Fruit fly (Drosophila melanogaster) whole organism, prepupa: ENCODE measurements around the gene CG13731.

Experiments used
- CG10669 ChIP-seq: fragments of 200-800 bp; sonication (Bioruptor generic); optimal IDR thresholded peaks from 3 replicates; lab custom pipeline; 2018; ENCODE audit warnings: missing biosample characterization, mild to moderate bottlenecking, missing genetic modification characterization, moderate library complexity
- CG11294 ChIP-seq: fragments of 200-800 bp; sonication (Bioruptor generic); IDR thresholded peaks from 2 replicates; pipeline ENCODE4 v1.3.6; 2022; ENCODE audit warnings: missing biosample characterization, missing genetic modification characterization
- CG11902 ChIP-seq: fragments of 200-800 bp; sonication (Bioruptor generic); optimal IDR thresholded peaks from 3 replicates; lab custom pipeline; 2016; ENCODE audit warnings: missing biosample characterization, missing genetic modification characterization
- CG15336 ChIP-seq: fragments of 200-800 bp; sonication (Bioruptor generic); IDR thresholded peaks from 2 replicates; pipeline ENCODE4 v1.3.6; 2022; ENCODE audit warnings: missing biosample characterization, missing genetic modification characterization
- CG1621 ChIP-seq: fragments of 200-800 bp; sonication (Bioruptor generic); optimal IDR thresholded peaks from 3 replicates; lab custom pipeline; 2018; ENCODE audit warnings: missing biosample characterization, mild to moderate bottlenecking, missing genetic modification characterization
- CG3032 ChIP-seq: fragments of 200-800 bp; optimal IDR thresholded peaks from 2 replicates; lab custom pipeline; 2019; ENCODE audit warnings: missing biosample characterization, mild to moderate bottlenecking, missing genetic modification characterization, moderate library complexity
- CG6163 ChIP-seq: fragments of 200-800 bp; sonication (Bioruptor generic); IDR thresholded peaks from 3 replicates; pipeline ENCODE4 v1.3.6; 2022; ENCODE audit warnings: missing biosample characterization, missing genetic modification characterization
- CG6792 ChIP-seq: fragments of 200-800 bp; sonication (Bioruptor generic); optimal IDR thresholded peaks from 3 replicates; lab custom pipeline; 2016; ENCODE audit warnings: missing biosample characterization, missing genetic modification characterization
- CG6808 ChIP-seq: fragments of 200-800 bp; sonication (Bioruptor generic); optimal IDR thresholded peaks from 3 replicates; lab custom pipeline; 2017; ENCODE audit warnings: missing biosample characterization, missing genetic modification characterization, mild to moderate bottlenecking, moderate library complexity, missing genetic modification reagents
- CG6854 ChIP-seq: fragments of 200-800 bp; sonication (Bioruptor generic); optimal IDR thresholded peaks from 2 replicates; lab custom pipeline; 2017; ENCODE audit warnings: missing biosample characterization, mild to moderate bottlenecking, missing genetic modification characterization
- CG8119 ChIP-seq: fragments of 200-800 bp; sonication (Bioruptor generic); IDR thresholded peaks from 3 replicates; pipeline ENCODE4 v1.3.6; 2022; ENCODE audit warnings: missing biosample characterization, missing genetic modification characterization
- CG8319 ChIP-seq: fragments of 200-800 bp; sonication (Bioruptor generic); optimal IDR thresholded peaks from 3 replicates; lab custom pipeline; 2016; ENCODE audit warnings: missing biosample characterization, missing genetic modification characterization
- CG9139 ChIP-seq: fragments of 200-800 bp; sonication (Bioruptor generic); optimal IDR thresholded peaks from 3 replicates; lab custom pipeline; 2017; ENCODE audit warnings: missing biosample characterization, mild to moderate bottlenecking, missing genetic modification characterization
- Eip78C ChIP-seq: fragments of 200-800 bp; sonication (Bioruptor generic); peaks from one replicate; lab custom pipeline; 2016; ENCODE audit warnings: missing biosample characterization, missing genetic modification characterization
- Ets21C ChIP-seq: fragments of 200-800 bp; sonication (Bioruptor generic); optimal IDR thresholded peaks from 3 replicates; lab custom pipeline; 2016; ENCODE audit warnings: missing biosample characterization, missing genetic modification characterization
- Ets96B ChIP-seq: fragments of 200-800 bp; optimal IDR thresholded peaks from 2 replicates; lab custom pipeline; 2019; ENCODE audit warnings: missing biosample characterization, mild to moderate bottlenecking, missing genetic modification characterization, moderate library complexity
- Gug ChIP-seq: fragments of 200-800 bp; sonication (Bioruptor generic); IDR thresholded peaks from 2 replicates; pipeline ENCODE4 v1.3.6; 2022; ENCODE audit warnings: missing biosample characterization, missing genetic modification characterization
- Hr39 ChIP-seq: fragments of 200-800 bp; sonication (Bioruptor generic); optimal IDR thresholded peaks from 2 replicates; lab custom pipeline; 2016; ENCODE audit warnings: missing biosample characterization, missing genetic modification characterization
- Hr4 ChIP-seq: fragments of 200-800 bp; sonication (Bioruptor generic); optimal IDR thresholded peaks from 3 replicates; lab custom pipeline; 2016; ENCODE audit warnings: missing biosample characterization, missing genetic modification characterization
- Lpt ChIP-seq: fragments of 200-800 bp; sonication (Bioruptor generic); optimal IDR thresholded peaks from 3 replicates; lab custom pipeline; 2016; ENCODE audit warnings: missing biosample characterization, missing genetic modification characterization
- Met ChIP-seq: fragments of 200-800 bp; sonication (Bioruptor generic); optimal IDR thresholded peaks from 3 replicates; lab custom pipeline; 2016; ENCODE audit warnings: missing biosample characterization, missing genetic modification characterization
- OdsH ChIP-seq: fragments of 200-800 bp; sonication (Bioruptor generic); optimal IDR thresholded peaks from 3 replicates; lab custom pipeline; 2016; ENCODE audit warnings: missing biosample characterization, missing genetic modification characterization
- Smox ChIP-seq: fragments of 200-800 bp; sonication (Bioruptor generic); optimal IDR thresholded peaks from 3 replicates; lab custom pipeline; 2016; ENCODE audit warnings: missing biosample characterization, missing genetic modification characterization
- Sox102F ChIP-seq: fragments of 200-800 bp; sonication (Bioruptor generic); optimal IDR thresholded peaks from 2 replicates; lab custom pipeline; 2016; ENCODE audit warnings: missing biosample characterization, mild to moderate bottlenecking, missing genetic modification characterization
- Sox14 ChIP-seq: fragments of 200-800 bp; sonication (Bioruptor generic); optimal IDR thresholded peaks from 3 replicates; lab custom pipeline; 2016; ENCODE audit warnings: missing biosample characterization, missing genetic modification characterization
- Sox15 ChIP-seq: fragments of 200-800 bp; sonication (Bioruptor generic); optimal IDR thresholded peaks from 3 replicates; lab custom pipeline; 2016; ENCODE audit warnings: missing biosample characterization, missing genetic modification characterization
- achi ChIP-seq: fragments of 200-800 bp; sonication (Bioruptor generic); optimal IDR thresholded peaks from 3 replicates; lab custom pipeline; 2016; ENCODE audit warnings: missing biosample characterization, missing genetic modification characterization
- acj6 ChIP-seq: fragments of 200-800 bp; sonication (Bioruptor generic); optimal IDR thresholded peaks from 3 replicates; lab custom pipeline; 2016; ENCODE audit warnings: missing biosample characterization, missing genetic modification characterization
- cyc ChIP-seq: fragments of 200-800 bp; sonication (Bioruptor generic); optimal IDR thresholded peaks from 3 replicates; lab custom pipeline; 2016; ENCODE audit warnings: missing biosample characterization, missing genetic modification characterization
- dac ChIP-seq: fragments of 200-800 bp; sonication (Bioruptor generic); optimal IDR thresholded peaks from 2 replicates; lab custom pipeline; 2017; ENCODE audit warnings: missing biosample characterization, mild to moderate bottlenecking, missing genetic modification characterization
- esn ChIP-seq: fragments of 200-800 bp; sonication (Bioruptor generic); optimal IDR thresholded peaks from 2 replicates; lab custom pipeline; 2016; ENCODE audit warnings: missing biosample characterization, mild to moderate bottlenecking, missing genetic modification characterization, moderate library complexity
- fd85E ChIP-seq: fragments of 200-800 bp; sonication (Bioruptor generic); optimal IDR thresholded peaks from 3 replicates; lab custom pipeline; 2016; ENCODE audit warnings: missing biosample characterization, missing genetic modification characterization
- fkh ChIP-seq: fragments of 200-800 bp; sonication (Bioruptor generic); optimal IDR thresholded peaks from 3 replicates; lab custom pipeline; 2017; ENCODE audit warnings: missing biosample characterization, mild to moderate bottlenecking, missing genetic modification characterization, moderate library complexity
- lz ChIP-seq: fragments of 200-800 bp; sonication (Bioruptor generic); optimal IDR thresholded peaks from 3 replicates; lab custom pipeline; 2016; ENCODE audit warnings: missing biosample characterization, missing genetic modification characterization
- pdm3 ChIP-seq: fragments of 200-800 bp; sonication (Bioruptor generic); optimal IDR thresholded peaks from 3 replicates; lab custom pipeline; 2016; ENCODE audit warnings: missing biosample characterization, missing genetic modification characterization
- salr ChIP-seq, 2 experiments: fragments of 200-800 bp; sonication (Bioruptor generic); optimal IDR thresholded peaks; 3 replicates each; lab custom pipeline; 2016 to 2018; ENCODE audit warnings: missing biosample characterization in 2 of 2, missing genetic modification characterization in 2 of 2, mild to moderate bottlenecking in 1 of 2
- spab ChIP-seq: fragments of 200-800 bp; sonication (Bioruptor generic); optimal IDR thresholded peaks from 2 replicates; lab custom pipeline; 2017; ENCODE audit warnings: missing biosample characterization, mild to moderate bottlenecking, missing genetic modification characterization, missing genetic modification reagents
- topi ChIP-seq: fragments of 200-800 bp; sonication (Bioruptor generic); optimal IDR thresholded peaks from 3 replicates; lab custom pipeline; 2016; ENCODE audit warnings: missing biosample characterization, missing genetic modification characterization
- vri ChIP-seq: fragments of 200-800 bp; sonication (Bioruptor generic); optimal IDR thresholded peaks from 3 replicates; lab custom pipeline; 2016; ENCODE audit warnings: missing biosample characterization, mild to moderate bottlenecking, missing genetic modification characterization

The CG13731 gene

dm6 chr3L:17364023-17364422, 24.7 kb downstream of the CG13731 start:
- TF ChIP-seq Sox102F (GFP tag; lab: Kevin White, UChicago), result no peak

DNA sequence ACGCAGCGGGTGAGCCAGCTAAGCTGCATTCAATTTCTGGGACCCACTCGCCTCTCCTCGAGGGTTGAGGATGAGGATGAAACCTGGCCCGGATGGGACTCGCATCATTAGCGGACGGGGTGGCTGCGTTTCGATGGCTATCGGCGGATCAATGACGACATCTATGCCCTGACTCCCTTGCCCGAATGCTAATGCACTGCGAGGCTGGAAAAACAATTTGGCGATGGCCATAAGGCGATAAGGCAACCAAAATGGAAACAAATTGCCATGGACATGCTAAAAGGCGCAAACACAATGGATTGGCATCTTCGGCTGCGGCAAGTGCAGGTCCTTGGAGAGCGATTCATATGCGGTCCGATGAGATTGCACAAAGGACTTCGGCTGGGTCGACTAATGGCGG, 25.8 kb downstream of the CG13731 start:
- TF ChIP-seq CG10669 (GFP tag; lab: Kevin White, UChicago) (no peak), dac (no peak), esn (GFP tag; lab: Kevin White, UChicago) (no peak), CG11902 (GFP tag; lab: Kevin White, UChicago) (no peak), Ets96B (no peak), Lpt (GFP tag; lab: Kevin White, UChicago) (no peak), CG6792 (no peak), Hr39 (GFP tag; lab: Kevin White, UChicago) (no peak), CG6854 (no peak), acj6 (GFP tag; lab: Kevin White, UChicago) (no peak), salr (GFP tag; optimal IDR thresholded peaks at IDR 0.05; lab: Kevin White, UChicago) (no peak), CG15336 (GFP tag; lab: Robert Waterston, UW) (no peak)

- TF ChIP-seq CG9139 (no peak), OdsH (GFP tag; lab: Kevin White, UChicago) (no peak), Hr4 (no peak), Sox14 (no peak), CG11294 (GFP tag; lab: Robert Waterston, UW) (no peak), achi (GFP tag; lab: Kevin White, UChicago) (no peak), Ets21C (no peak), Eip78C (GFP tag; lab: Kevin White, UChicago) (no peak)
- TF ChIP-seq, all 60 proteins: peak for 0
Observed at dm6 chr3L:17361925-17362324, 26.8 kb downstream of the CG13731 start.

DNA sequence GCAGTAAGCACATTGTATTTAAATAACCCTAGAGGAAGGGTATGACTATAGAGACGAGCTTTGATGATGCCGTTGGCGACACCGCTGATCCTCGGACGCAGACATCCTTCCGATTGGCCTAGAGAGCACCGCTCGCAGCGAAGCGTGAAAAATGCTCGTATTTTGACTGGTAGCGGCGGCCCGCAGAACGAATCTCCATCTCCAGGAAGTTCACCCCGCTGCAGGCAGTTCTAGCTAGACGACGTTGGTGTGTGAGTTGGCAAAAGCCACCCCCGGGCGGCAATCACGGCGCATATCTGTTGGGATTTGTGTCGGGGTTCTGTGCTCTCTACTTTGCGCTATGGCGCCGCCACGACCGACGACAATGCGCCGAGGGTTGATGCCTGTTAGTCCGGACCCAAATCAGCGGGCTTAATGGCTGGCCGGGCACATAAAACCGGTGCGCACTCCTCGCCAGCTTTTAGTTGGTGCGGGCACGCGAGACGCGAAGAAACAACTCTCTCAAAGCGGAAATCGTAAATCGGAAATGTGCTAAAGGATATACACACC, 29.5 kb downstream of the CG13731 start, which contains the start of gene tap:
tap (plus strand) TSS at position 458 of the 549 bp plus-strand sequence.
- TF ChIP-seq pdm3 (GFP tag; lab: Kevin White, UChicago), result no peak
- TF ChIP-seq Smox (GFP tag; lab: Kevin White, UChicago), result no peak
- no peak for TF ChIP-seq spab (GFP tag; lab: Kevin White, UChicago)
- no peak for TF ChIP-seq CG6854
- TF ChIP-seq lz (GFP tag; lab: Kevin White, UChicago), result no peak
- TF ChIP-seq CG11294 (GFP tag; lab: Robert Waterston, UW), result no peak
- TF ChIP-seq OdsH (GFP tag; lab: Kevin White, UChicago), result no peak
- no peak for TF ChIP-seq fkh
- no peak for TF ChIP-seq CG6163 (GFP tag; lab: Robert Waterston, UW)
- TF ChIP-seq Met (GFP tag; lab: Kevin White, UChicago), result no peak
- no peak for TF ChIP-seq CG3032 (tag; lab: Kevin White, UChicago)

- TF ChIP-seq pdm3 (GFP tag; lab: Kevin White, UChicago) (no peak), vri (GFP tag; lab: Kevin White, UChicago) (no peak), Hr4 (no peak), CG8319 (GFP tag; lab: Kevin White, UChicago) (no peak), Hr39 (GFP tag; lab: Kevin White, UChicago) (no peak), Gug (GFP tag; lab: Robert Waterston, UW) (no peak), CG1621 (no peak), CG6808 (GFP tag; lab: Kevin White, UChicago) (no peak), fd85E (no peak), topi (no peak), Met (GFP tag; lab: Kevin White, UChicago) (no peak), cyc (no peak), Sox15 (GFP tag; lab: Kevin White, UChicago) (no peak), CG8119 (GFP tag; lab: Robert Waterston, UW) (no peak)
Observed at dm6 chr3L:17358490-17358889, 30.3 kb downstream of the CG13731 start.
